Worm (Caenorhabditis elegans) whole organism, young adult: ENCODE measurements around the gene clk-2.

Experiments
- B0035.1 ChIP-seq: sonication (generic microtip); optimal IDR thresholded peaks from 2 replicates; lab custom pipeline; 2016; ENCODE audit warnings: missing genetic modification characterization, mild to moderate bottlenecking, missing compliant biosample characterization, missing genotype, missing genetic modification reagents
- B0261.1 ChIP-seq: sonication (generic microtip); optimal IDR thresholded peaks from 2 replicates; lab custom pipeline; 2016; ENCODE audit warnings: mild to moderate bottlenecking, missing genetic modification characterization, moderate library complexity, missing compliant biosample characterization
- B0336.3 ChIP-seq: fragments of 200-800 bp; sonication (Bioruptor generic); IDR thresholded peaks from 2 replicates; pipeline ENCODE4 v1.3.6; 2022; ENCODE audit warnings: missing genetic modification characterization, missing compliant biosample characterization
- F33H1.4 ChIP-seq: fragments of 200-800 bp; sonication (Bioruptor generic); IDR thresholded peaks from 2 replicates; pipeline ENCODE4 v1.3.6; 2022; ENCODE audit warnings: missing genetic modification reagents, missing genetic modification characterization, missing compliant biosample characterization
- F37B4.10 ChIP-seq: fragments of 200-800 bp; sonication (Bioruptor generic); IDR thresholded peaks from 2 replicates; pipeline ENCODE4 v1.3.6; 2022; ENCODE audit warnings: missing genetic modification characterization, missing compliant biosample characterization
- F39B2.1 ChIP-seq: fragments of 200-800 bp; sonication (Bioruptor generic); IDR thresholded peaks from 2 replicates; pipeline ENCODE4 v1.3.6; 2022; ENCODE audit warnings: missing genetic modification reagents, missing genetic modification characterization, missing compliant biosample characterization
- F55B11.4 ChIP-seq: sonication (generic microtip); optimal IDR thresholded peaks from 2 replicates; lab custom pipeline; 2016; ENCODE audit warnings: missing compliant biosample characterization, missing genetic modification characterization, borderline replicate concordance; ENCODE audit not compliant: insufficient read depth
- Y53G8AR.9 ChIP-seq: fragments of 200-800 bp; sonication (Bioruptor generic); conservative IDR thresholded peaks from 2 replicates; pipeline ENCODE4 v1.3.6; 2022; ENCODE audit warnings: missing genetic modification reagents, missing genetic modification characterization, missing compliant biosample characterization
- Y95B8A.8 ChIP-seq: fragments of 200-800 bp; sonication (Bioruptor generic); IDR thresholded peaks from 2 replicates; pipeline ENCODE4 v1.3.6; 2022; ENCODE audit warnings: missing genetic modification reagents, missing genetic modification characterization, missing compliant biosample characterization
- akir-1 ChIP-seq: fragments of 200-800 bp; sonication (Bioruptor generic); optimal IDR thresholded peaks from 2 replicates; lab custom pipeline; 2018; ENCODE audit warnings: mild to moderate bottlenecking, missing genetic modification characterization, moderate library complexity, missing compliant biosample characterization
- aptf-2 ChIP-seq: fragments of 200-800 bp; sonication (Bioruptor generic); conservative IDR thresholded peaks from 2 replicates; pipeline ENCODE4 v1.3.6; 2022; ENCODE audit warnings: missing genetic modification reagents, missing genetic modification characterization, missing compliant biosample characterization
- athp-1 ChIP-seq: sonication (generic microtip); optimal IDR thresholded peaks from 2 replicates; lab custom pipeline; 2017; ENCODE audit warnings: mild to moderate bottlenecking, missing genetic modification characterization, missing compliant biosample characterization
- bed-2 ChIP-seq: fragments of 200-800 bp; sonication (Bioruptor generic); IDR thresholded peaks from 2 replicates; pipeline ENCODE4 v1.3.6; 2022; ENCODE audit warnings: missing genetic modification reagents, missing genetic modification characterization, missing compliant biosample characterization
- ccch-3 ChIP-seq: fragments of 200-800 bp; sonication (Bioruptor generic); optimal IDR thresholded peaks from 2 replicates; lab custom pipeline; 2018; ENCODE audit warnings: mild to moderate bottlenecking, missing genetic modification characterization, missing compliant biosample characterization
- cebp-2 ChIP-seq: fragments of 200-800 bp; sonication (Bioruptor generic); IDR thresholded peaks from 2 replicates; pipeline ENCODE4 v1.3.6; 2022; ENCODE audit warnings: missing genetic modification characterization, missing compliant biosample characterization
- ceh-79 ChIP-seq: sonication (generic microtip); optimal IDR thresholded peaks from 2 replicates; lab custom pipeline; 2017; ENCODE audit warnings: mild to moderate bottlenecking, missing genetic modification characterization, missing compliant biosample characterization
- ceh-91 ChIP-seq: fragments of 200-800 bp; sonication (Bioruptor generic); IDR thresholded peaks from 2 replicates; pipeline ENCODE4 v1.3.6; 2022; ENCODE audit warnings: missing genetic modification reagents, missing genetic modification characterization, missing compliant biosample characterization
- chd-7 ChIP-seq: sonication (generic microtip); optimal IDR thresholded peaks from 2 replicates; lab custom pipeline; 2016; ENCODE audit warnings: mild to moderate bottlenecking, missing genetic modification characterization, moderate library complexity, missing compliant biosample characterization
- egrh-3 ChIP-seq: fragments of 200-800 bp; sonication (Bioruptor generic); IDR thresholded peaks from 2 replicates; pipeline ENCODE4 v1.3.6; 2022; ENCODE audit warnings: missing genetic modification reagents, missing genetic modification characterization, missing compliant biosample characterization
- fkh-3 ChIP-seq: sonication (generic microtip); optimal IDR thresholded peaks from 2 replicates; lab custom pipeline; 2016; ENCODE audit warnings: mild to moderate bottlenecking, missing genetic modification characterization, missing compliant biosample characterization
- gei-17 ChIP-seq: fragments of 200-800 bp; sonication (Bioruptor generic); optimal IDR thresholded peaks from 2 replicates; lab custom pipeline; 2018; ENCODE audit warnings: mild to moderate bottlenecking, missing genetic modification characterization, missing compliant biosample characterization
- him-1 ChIP-seq: sonication (generic microtip); optimal IDR thresholded peaks from 2 replicates; lab custom pipeline; 2016; ENCODE audit warnings: missing genotype, missing genetic modification reagents, missing genetic modification characterization, missing compliant biosample characterization
- hmg-20 ChIP-seq: fragments of 200-800 bp; sonication (Bioruptor generic); IDR thresholded peaks from 2 replicates; pipeline ENCODE4 v1.3.6; 2022; ENCODE audit warnings: missing genetic modification reagents, missing genetic modification characterization, missing compliant biosample characterization
- lag-1 ChIP-seq: fragments of 200-800 bp; sonication (Bioruptor generic); IDR thresholded peaks from 2 replicates; pipeline ENCODE4 v1.3.6; 2022; ENCODE audit warnings: missing genetic modification reagents, missing genetic modification characterization, missing compliant biosample characterization
- let-526 ChIP-seq: fragments of 200-800 bp; sonication (Bioruptor generic); IDR thresholded peaks from 2 replicates; pipeline ENCODE4 v1.3.6; 2022; ENCODE audit warnings: missing genetic modification reagents, missing genetic modification characterization, missing compliant biosample characterization
- let-607 ChIP-seq, 2 experiments: fragments of 200-800 bp in 1 of 2; sonication (Bioruptor generic) in 1 of 2; sonication (generic microtip) in 1 of 2; optimal IDR thresholded peaks; 2 replicates each; lab custom pipeline; 2016 to 2018; ENCODE audit warnings: mild to moderate bottlenecking in 2 of 2, missing compliant biosample characterization in 2 of 2, missing genetic modification characterization in 2 of 2, moderate library complexity in 2 of 2, missing genotype in 1 of 2
- lin-35 ChIP-seq, 3 experiments: fragments of 150-350 bp in 2 of 3; sonication (generic microtip) in 1 of 3; optimal IDR thresholded peaks; 2 replicates each; lab custom pipeline; 2014 to 2018; ENCODE audit warnings: missing biosample characterization in 3 of 3, missing genetic modification characterization in 3 of 3, missing genetic modification reagents in 3 of 3
- lin-54 ChIP-seq: fragments of 200-800 bp; sonication (Bioruptor generic); optimal IDR thresholded peaks from 2 replicates; lab custom pipeline; 2018; ENCODE audit warnings: mild to moderate bottlenecking, missing genetic modification characterization, missing compliant biosample characterization
- madf-10 ChIP-seq: sonication (generic microtip); optimal IDR thresholded peaks from 2 replicates; lab custom pipeline; 2016; ENCODE audit warnings: mild to moderate bottlenecking, missing genetic modification characterization, missing compliant biosample characterization
- nhr-90 ChIP-seq: sonication (generic microtip); optimal IDR thresholded peaks from 2 replicates; lab custom pipeline; 2016; ENCODE audit warnings: missing genotype, mild to moderate bottlenecking, missing genetic modification characterization, missing compliant biosample characterization
- pbrm-1 ChIP-seq: fragments of 200-800 bp; sonication (Bioruptor generic); IDR thresholded peaks from 2 replicates; pipeline ENCODE4 v1.3.6; 2022; ENCODE audit warnings: missing genetic modification reagents, missing genetic modification characterization, missing compliant biosample characterization
- pha-4 ChIP-seq: fragments of 150-350 bp; sonication (generic microtip); optimal IDR thresholded peaks from 2 replicates; lab custom pipeline; 2014; ENCODE audit warnings: missing biosample characterization, missing genetic modification reagents, missing genetic modification characterization
- rcor-1 ChIP-seq: fragments of 200-800 bp; sonication (Bioruptor generic); IDR thresholded peaks from 2 replicates; pipeline ENCODE4 v1.3.6; 2022; ENCODE audit warnings: missing genetic modification reagents, missing genetic modification characterization, missing compliant biosample characterization
- rec-8 ChIP-seq, 2 experiments: sonication (generic microtip); optimal IDR thresholded peaks; 2 replicates each; lab custom pipeline; 2016; ENCODE audit warnings: mild to moderate bottlenecking in 2 of 2, missing genetic modification characterization in 2 of 2, missing genetic modification reagents in 2 of 2, missing genotype in 2 of 2, missing biosample characterization in 1 of 2, missing compliant biosample characterization in 1 of 2, moderate library complexity in 1 of 2
- repo-1 ChIP-seq: sonication (generic microtip); optimal IDR thresholded peaks from 2 replicates; lab custom pipeline; 2017; ENCODE audit warnings: mild to moderate bottlenecking, missing genetic modification characterization, missing compliant biosample characterization
- sdz-38 ChIP-seq: sonication (generic microtip); optimal IDR thresholded peaks from 2 replicates; lab custom pipeline; 2016; ENCODE audit warnings: missing genotype, missing genetic modification characterization, missing compliant biosample characterization
- sea-2 ChIP-seq: fragments of 200-800 bp; sonication (Bioruptor generic); IDR thresholded peaks from 2 replicates; pipeline ENCODE4 v1.3.6; 2022; ENCODE audit warnings: missing genetic modification characterization, missing compliant biosample characterization
- somi-1 ChIP-seq: fragments of 200-800 bp; sonication (Bioruptor generic); optimal IDR thresholded peaks from 2 replicates; lab custom pipeline; 2018; ENCODE audit warnings: mild to moderate bottlenecking, missing genetic modification characterization, missing compliant biosample characterization
- sptf-2 ChIP-seq: fragments of 200-800 bp; sonication (Bioruptor generic); optimal IDR thresholded peaks from 2 replicates; lab custom pipeline; 2018; ENCODE audit warnings: mild to moderate bottlenecking, missing genetic modification characterization, missing compliant biosample characterization
- tbx-9 ChIP-seq: sonication (generic microtip); optimal IDR thresholded peaks from 2 replicates; lab custom pipeline; 2016; ENCODE audit warnings: borderline replicate concordance, missing genetic modification characterization, inconsistent platforms, missing compliant biosample characterization
- zfh-2 ChIP-seq: fragments of 200-800 bp; sonication (Bioruptor generic); conservative IDR thresholded peaks from 2 replicates; pipeline ENCODE4 v1.3.6; 2022; ENCODE audit warnings: missing genetic modification reagents, missing genetic modification characterization, missing compliant biosample characterization
- zim-3 ChIP-seq: sonication (generic microtip); optimal IDR thresholded peaks from 2 replicates; lab custom pipeline; 2017; ENCODE audit warnings: mild to moderate bottlenecking, missing genetic modification characterization, moderate library complexity, missing compliant biosample characterization
- ztf-28 ChIP-seq: fragments of 200-800 bp; sonication (Bioruptor generic); IDR thresholded peaks from 2 replicates; pipeline ENCODE4 v1.3.6; 2022; ENCODE audit warnings: missing genetic modification reagents, missing genetic modification characterization, missing compliant biosample characterization

clk-2 gene

ce11 chrIII:7494850-7495314 lies 23.4 kb downstream of the clk-2 start (continued):
- no peak for TF ChIP-seq madf-10
- TF ChIP-seq Y95B8A.8 (GFP tag; lab: Robert Waterston, UW) = no peak; the same call in 1 of the 2 replicates
- peak; percentile 70 for TF ChIP-seq F39B2.1
- no peak for TF ChIP-seq ztf-28 (GFP tag; lab: Robert Waterston, UW)
- TF ChIP-seq let-607 (tag; optimal IDR thresholded peaks at IDR 0.05; lab: Kevin White, UChicago) = no peak
- TF ChIP-seq pha-4 = no peak
- peak; percentile 97 for TF ChIP-seq fkh-3 (tag; lab: Kevin White, UChicago)
- peak; percentile 6 to 50 for TF ChIP-seq rec-8 (tag; optimal IDR thresholded peaks at IDR 0.05; lab: Kevin White, UChicago)
- TF ChIP-seq Y53G8AR.9 = peak; percentile 85
- peak; percentile 51 for TF ChIP-seq B0035.1
- TF ChIP-seq ceh-91 (GFP tag; lab: Robert Waterston, UW) = no peak
- peak; percentile 74 for TF ChIP-seq zim-3 (tag; lab: Kevin White, UChicago)
- peak; percentile 94 for TF ChIP-seq ceh-79 (tag; lab: Kevin White, UChicago)
- peak; percentile 45 for TF ChIP-seq lin-54
- no peak for TF ChIP-seq nhr-90 (tag; lab: Kevin White, UChicago)
- peak; percentile 37; the same call in 1 of the 2 replicates for TF ChIP-seq hmg-20 (GFP tag; lab: Robert Waterston, UW)
- TF ChIP-seq F33H1.4 (GFP tag; lab: Robert Waterston, UW) = no peak
- TF ChIP-seq aptf-2 (GFP tag; lab: Robert Waterston, UW) = no peak
- peak; percentile 47 for TF ChIP-seq somi-1
- TF ChIP-seq B0261.1 (tag; lab: Kevin White, UChicago) = peak; percentile 34
- TF ChIP-seq cebp-2 (GFP tag; lab: Robert Waterston, UW) = peak; percentile 53; the same call in 1 of the 2 replicates
- TF ChIP-seq F55B11.4 = no peak
- TF ChIP-seq lin-35 (GFP tag; optimal IDR thresholded peaks at IDR 0.05; lab: Kevin White, UChicago) = peak in 2 of 3 experiments; percentile 33 to 49
- TF ChIP-seq him-1 (tag; lab: Kevin White, UChicago) = peak; percentile 52
- TF ChIP-seq athp-1 = peak; percentile 80
- TF ChIP-seq rcor-1 (GFP tag; lab: Robert Waterston, UW) = peak; percentile 51; the same call in 1 of the 2 replicates
- no peak for TF ChIP-seq sdz-38 (tag; lab: Kevin White, UChicago)
- no peak for TF ChIP-seq F37B4.10 (GFP tag; lab: Robert Waterston, UW)
- peak; percentile 90 for TF ChIP-seq B0336.3
- peak; percentile 90 for TF ChIP-seq chd-7 (tag; lab: Kevin White, UChicago)
- TF ChIP-seq akir-1 (GFP tag; lab: Kevin White, UChicago) = no peak

ce11 chrIII:7491931-7492330 lies 26.4 kb downstream of the clk-2 start:
- TF ChIP-seq madf-10 = no peak
- TF ChIP-seq sdz-38 (tag; lab: Kevin White, UChicago) = no peak
- no peak for TF ChIP-seq lag-1 (GFP tag; lab: Robert Waterston, UW)
- TF ChIP-seq egrh-3 (GFP tag; lab: Robert Waterston, UW) = no peak
- TF ChIP-seq fkh-3 (tag; lab: Kevin White, UChicago) = no peak
- no peak for TF ChIP-seq let-526 (GFP tag; lab: Robert Waterston, UW)
- TF ChIP-seq bed-2 = no peak
- no peak for TF ChIP-seq zfh-2 (GFP tag; lab: Robert Waterston, UW)
- TF ChIP-seq ccch-3 = no peak
- no peak for TF ChIP-seq him-1 (tag; lab: Kevin White, UChicago)
- no peak for TF ChIP-seq lin-54
- TF ChIP-seq repo-1 (tag; lab: Kevin White, UChicago) = no peak
- no peak for TF ChIP-seq gei-17 (GFP tag; lab: Kevin White, UChicago)
- TF ChIP-seq B0261.1 (tag; lab: Kevin White, UChicago) = no peak
- TF ChIP-seq sea-2 = no peak
- no peak for TF ChIP-seq pbrm-1 (GFP tag; lab: Robert Waterston, UW)
- TF ChIP-seq tbx-9 (tag; lab: Kevin White, UChicago) = no peak
- no peak for TF ChIP-seq sptf-2 (GFP tag; lab: Kevin White, UChicago)
